Fruit fly (Drosophila melanogaster) whole organism, embryonic: ENCODE results near the gene Son.

Experiments
- Aef1 ChIP-seq: fragments of 200-800 bp; sonication (Bioruptor generic); IDR thresholded peaks from 3 replicates; pipeline ENCODE4 v1.3.6; 2022; ENCODE audit warnings: missing biosample characterization, missing genetic modification characterization
- Atf3 ChIP-seq: fragments of 200-800 bp; sonication (Bioruptor generic); optimal IDR thresholded peaks from 3 replicates; lab custom pipeline; 2016; ENCODE audit warnings: missing biosample characterization, missing genetic modification characterization
- Bdp1 ChIP-seq: fragments of 200-800 bp; sonication (Bioruptor generic); optimal IDR thresholded peaks from 3 replicates; lab custom pipeline; 2016; ENCODE audit warnings: missing biosample characterization, missing genetic modification characterization
- CG10431 ChIP-seq: fragments of 200-800 bp; sonication (Bioruptor generic); optimal IDR thresholded peaks from 3 replicates; lab custom pipeline; 2018; ENCODE audit warnings: missing biosample characterization, mild to moderate bottlenecking, missing genetic modification characterization
- CG11085 ChIP-seq: fragments of 200-800 bp; sonication (Bioruptor generic); IDR thresholded peaks from 2 replicates; pipeline ENCODE4 v1.3.6; 2022; ENCODE audit warnings: missing biosample characterization, missing genetic modification characterization
- CG12155 ChIP-seq: fragments of 200-800 bp; sonication (Bioruptor generic); optimal IDR thresholded peaks from 3 replicates; lab custom pipeline; 2016; ENCODE audit warnings: missing biosample characterization, missing genetic modification characterization
- CG1233 ChIP-seq: fragments of 200-800 bp; sonication (Bioruptor generic); optimal IDR thresholded peaks from 4 replicates; lab custom pipeline; 2018; ENCODE audit warnings: missing biosample characterization, mild to moderate bottlenecking, missing genetic modification characterization
- CG12659 ChIP-seq: fragments of 200-800 bp; sonication (Bioruptor generic); optimal IDR thresholded peaks from 3 replicates; lab custom pipeline; 2017; ENCODE audit warnings: mild to moderate bottlenecking, missing biosample characterization, missing genetic modification reagents, missing genetic modification characterization
- CG15269 ChIP-seq: fragments of 200-800 bp; sonication (Bioruptor generic); optimal IDR thresholded peaks from 2 replicates; lab custom pipeline; 2018; ENCODE audit warnings: missing biosample characterization, mild to moderate bottlenecking, missing genetic modification characterization, moderate library complexity
- CG1602 ChIP-seq: fragments of 200-800 bp; sonication (Bioruptor generic); optimal IDR thresholded peaks from 3 replicates; lab custom pipeline; 2016; ENCODE audit warnings: missing biosample characterization, missing genetic modification characterization
- CG17186 ChIP-seq: fragments of 200-800 bp; sonication (Bioruptor generic); optimal IDR thresholded peaks from 3 replicates; lab custom pipeline; 2017; ENCODE audit warnings: missing biosample characterization, missing genetic modification reagents, missing genetic modification characterization
- CG17359 ChIP-seq: fragments of 200-800 bp; sonication (Bioruptor generic); optimal IDR thresholded peaks from 3 replicates; lab custom pipeline; 2018; ENCODE audit warnings: missing biosample characterization, mild to moderate bottlenecking, missing genetic modification characterization, moderate library complexity
- CG17361 ChIP-seq: fragments of 200-800 bp; sonication (Bioruptor generic); IDR thresholded peaks from 3 replicates; pipeline ENCODE4 v1.3.6; 2022; ENCODE audit warnings: missing biosample characterization, missing genetic modification characterization
- CG18011 ChIP-seq: fragments of 200-800 bp; sonication (Bioruptor generic); optimal IDR thresholded peaks from 2 replicates; lab custom pipeline; 2017; ENCODE audit warnings: missing biosample characterization, missing genetic modification characterization, mild to moderate bottlenecking, moderate library complexity, missing genotype
- CG31388 ChIP-seq: fragments of 200-800 bp; sonication (Bioruptor generic); optimal IDR thresholded peaks from 2 replicates; lab custom pipeline; 2016; ENCODE audit warnings: missing biosample characterization, missing genetic modification characterization
- CG31441 ChIP-seq: fragments of 200-800 bp; sonication (Bioruptor generic); IDR thresholded peaks from 2 replicates; pipeline ENCODE4 v1.3.6; 2022; ENCODE audit warnings: missing biosample characterization, missing genetic modification characterization
- CG3163 ChIP-seq: fragments of 200-800 bp; sonication (Bioruptor generic); optimal IDR thresholded peaks from 3 replicates; lab custom pipeline; 2016; ENCODE audit warnings: missing biosample characterization, missing genetic modification characterization
- CG7556 ChIP-seq: fragments of 200-800 bp; sonication (Bioruptor generic); optimal IDR thresholded peaks from 2 replicates; lab custom pipeline; 2017; ENCODE audit warnings: missing biosample characterization, mild to moderate bottlenecking, missing genetic modification characterization
- CG7963 ChIP-seq: fragments of 200-800 bp; sonication (Bioruptor generic); IDR thresholded peaks from 3 replicates; pipeline ENCODE4 v1.3.6; 2022; ENCODE audit warnings: missing biosample characterization, missing genetic modification characterization; ENCODE audit not compliant: partially characterized antibody
- CG8281 ChIP-seq: fragments of 200-800 bp; sonication (Bioruptor generic); optimal IDR thresholded peaks from 2 replicates; lab custom pipeline; 2018; ENCODE audit warnings: missing biosample characterization, mild to moderate bottlenecking, missing genetic modification characterization, moderate library complexity
- CG8944 ChIP-seq: fragments of 200-800 bp; sonication (Bioruptor generic); optimal IDR thresholded peaks from 3 replicates; lab custom pipeline; 2016; ENCODE audit warnings: missing biosample characterization, missing genetic modification characterization
- CHES-1-like ChIP-seq: fragments of 200-800 bp; sonication (Bioruptor generic); optimal IDR thresholded peaks from 2 replicates; lab custom pipeline; 2016; ENCODE audit warnings: missing biosample characterization, missing genetic modification characterization
- HLHmδ ChIP-seq: fragments of 200-800 bp; sonication (Bioruptor generic); optimal IDR thresholded peaks from 2 replicates; lab custom pipeline; 2018; ENCODE audit warnings: missing biosample characterization, mild to moderate bottlenecking, missing genetic modification characterization, moderate library complexity
- Hmx ChIP-seq: fragments of 200-800 bp; sonication (Bioruptor generic); optimal IDR thresholded peaks from 2 replicates; lab custom pipeline; 2016; ENCODE audit warnings: missing biosample characterization, missing genetic modification characterization
- Hr51 ChIP-seq, 2 experiments: fragments of 200-800 bp; sonication (Bioruptor generic); optimal IDR thresholded peaks; 2 replicates in 1 of 2; 3 replicates in 1 of 2; lab custom pipeline; 2016 to 2018; ENCODE audit warnings: missing biosample characterization in 2 of 2, missing genetic modification characterization in 2 of 2, mild to moderate bottlenecking in 1 of 2, moderate library complexity in 1 of 2
- Lhr ChIP-seq: fragments of 200-800 bp; sonication (Bioruptor generic); optimal IDR thresholded peaks from 3 replicates; lab custom pipeline; 2017; ENCODE audit warnings: mild to moderate bottlenecking, missing biosample characterization, missing genetic modification reagents, missing genetic modification characterization
- Lpt ChIP-seq: fragments of >200 bp; optimal IDR thresholded peaks from 2 replicates; lab custom pipeline; 2018; ENCODE audit warnings: missing biosample characterization, missing genetic modification characterization
- MESR4 ChIP-seq: fragments of 200-800 bp; sonication (Bioruptor generic); optimal IDR thresholded peaks from 2 replicates; lab custom pipeline; 2018; ENCODE audit warnings: missing biosample characterization, mild to moderate bottlenecking, missing genetic modification characterization, moderate library complexity
- Mad ChIP-seq: fragments of 200-800 bp; sonication (Bioruptor generic); optimal IDR thresholded peaks from 2 replicates; lab custom pipeline; 2016; ENCODE audit warnings: missing biosample characterization, missing genetic modification characterization
- Med ChIP-seq: fragments of 200-800 bp; sonication (Bioruptor generic); peaks from one replicate; lab custom pipeline; 2016; ENCODE audit warnings: missing biosample characterization, missing genetic modification characterization, mild to moderate bottlenecking, inconsistent platforms, moderate library complexity
- Rfx ChIP-seq: fragments of 200-800 bp; sonication (Bioruptor generic); IDR thresholded peaks from 2 replicates; pipeline ENCODE4 v1.3.6; 2022; ENCODE audit warnings: missing biosample characterization, missing genetic modification characterization
- Sox100B ChIP-seq: fragments of 200-800 bp; sonication (Bioruptor generic); optimal IDR thresholded peaks from 3 replicates; lab custom pipeline; 2018; ENCODE audit warnings: missing biosample characterization, mild to moderate bottlenecking, missing genetic modification characterization
- Sry-β ChIP-seq: fragments of 200-800 bp; sonication (Bioruptor generic); optimal IDR thresholded peaks from 2 replicates; lab custom pipeline; 2018; ENCODE audit warnings: missing biosample characterization, mild to moderate bottlenecking, missing genetic modification characterization, moderate library complexity
- Xbp1 ChIP-seq: fragments of 200-800 bp; sonication (Bioruptor generic); optimal IDR thresholded peaks from 3 replicates; lab custom pipeline; 2016; ENCODE audit warnings: missing biosample characterization, mild to moderate bottlenecking, missing genetic modification characterization
- Xrp1 ChIP-seq: fragments of 200-800 bp; sonication (Bioruptor generic); IDR thresholded peaks from 2 replicates; pipeline ENCODE4 v1.3.6; 2022; ENCODE audit warnings: missing biosample characterization, missing genetic modification characterization
- btn ChIP-seq: fragments of 200-800 bp; sonication (Bioruptor generic); optimal IDR thresholded peaks from 2 replicates; lab custom pipeline; 2016; ENCODE audit warnings: missing biosample characterization, missing genetic modification characterization
- cato ChIP-seq: fragments of 200-800 bp; sonication (Bioruptor generic); optimal IDR thresholded peaks from 2 replicates; lab custom pipeline; 2016; ENCODE audit warnings: missing biosample characterization, missing genetic modification characterization, borderline replicate concordance
- cwo ChIP-seq: fragments of 200-800 bp; sonication (Bioruptor generic); optimal IDR thresholded peaks from 3 replicates; lab custom pipeline; 2017; ENCODE audit warnings: missing biosample characterization, missing genetic modification characterization, mild to moderate bottlenecking, moderate library complexity, missing genetic modification reagents
- dmrt11E ChIP-seq: fragments of 200-800 bp; sonication (Bioruptor generic); optimal IDR thresholded peaks from 3 replicates; lab custom pipeline; 2018; ENCODE audit warnings: missing biosample characterization, mild to moderate bottlenecking, missing genetic modification characterization, moderate library complexity
- esg ChIP-seq: fragments of 200-800 bp; sonication (Bioruptor generic); conservative IDR thresholded peaks from 2 replicates; pipeline ENCODE4 v1.3.6; 2022; ENCODE audit warnings: missing biosample characterization, missing genetic modification characterization
- fd3F ChIP-seq: fragments of 200-800 bp; sonication (Bioruptor generic); optimal IDR thresholded peaks from 2 replicates; lab custom pipeline; 2018; ENCODE audit warnings: missing biosample characterization, mild to moderate bottlenecking, missing genetic modification characterization, moderate library complexity
- gcm2 ChIP-seq: fragments of 200-800 bp; sonication (Bioruptor generic); optimal IDR thresholded peaks from 2 replicates; lab custom pipeline; 2016; ENCODE audit warnings: missing biosample characterization, missing genetic modification characterization
- hkb ChIP-seq, 2 experiments: fragments of 200-800 bp in 1 of 2; fragments of >200 bp in 1 of 2; sonication (Bioruptor generic) in 1 of 2; IDR thresholded peaks in 1 of 2; optimal IDR thresholded peaks in 1 of 2; 2 replicates each; pipeline versions ENCODE4 v1.3.6 to Lab custom; 2017 to 2022; ENCODE audit warnings: missing biosample characterization in 1 of 2, missing genetic modification characterization in 1 of 2
- sisA ChIP-seq: fragments of 200-800 bp; sonication (Bioruptor generic); IDR thresholded peaks from 2 replicates; pipeline ENCODE4 v1.3.6; 2022; ENCODE audit warnings: missing biosample characterization, missing genetic modification characterization
- sob ChIP-seq: fragments of 200-800 bp; sonication (Bioruptor generic); IDR thresholded peaks from 2 replicates; pipeline ENCODE4 v1.3.6; 2022; ENCODE audit warnings: missing biosample characterization, missing genetic modification characterization
- tin ChIP-seq: fragments of 200-800 bp; sonication (Bioruptor generic); optimal IDR thresholded peaks from 3 replicates; lab custom pipeline; 2016; ENCODE audit warnings: missing biosample characterization, missing genetic modification characterization
- tup ChIP-seq: fragments of 200-800 bp; sonication (Bioruptor generic); optimal IDR thresholded peaks from 2 replicates; lab custom pipeline; 2016; ENCODE audit warnings: missing biosample characterization, mild to moderate bottlenecking, missing genetic modification characterization, moderate library complexity
- unc-4 ChIP-seq: fragments of 200-800 bp; sonication (Bioruptor generic); IDR thresholded peaks from 2 replicates; pipeline ENCODE4 v1.3.6; 2022; ENCODE audit warnings: missing biosample characterization, missing genetic modification characterization; ENCODE audit not compliant: partially characterized antibody
- wdn ChIP-seq: fragments of 200-800 bp; sonication (Bioruptor generic); IDR thresholded peaks from 2 replicates; pipeline ENCODE4 v1.3.6; 2022; ENCODE audit warnings: missing biosample characterization, missing genetic modification characterization

Son gene

dm6 chr3R:9626880-9627401 lies 49.1 kb downstream of the Son start, which contains the start of the genes CG9427 and CG8319 (continued):
- TF ChIP-seq CG18011 (peak; percentile 33), CG3163 (peak; percentile 10), Xrp1 (peak; percentile 67; the same call in 1 of the 2 replicates), CG12155 (peak; percentile 74), CG8944 (GFP tag; lab: Kevin White, UChicago) (peak; percentile 34), btn (GFP tag; lab: Kevin White, UChicago) (no peak), tup (GFP tag; lab: Kevin White, UChicago) (no peak), fd3F (GFP tag; lab: Kevin White, UChicago) (peak; percentile 47), Xbp1 (peak; percentile 75), Mad (GFP tag; lab: Kevin White, UChicago) (peak; percentile 39), CG15269 (tag; lab: Kevin White, UChicago) (peak; percentile 62), hkb (optimal IDR thresholded peaks at IDR 0.05; lab: Kevin White, UChicago) (no peak), hkb (GFP tag; IDR thresholded peaks at IDR 0.05; lab: Robert Waterston, UW) (no peak), CG17186 (GFP tag; lab: Kevin White, UChicago) (peak; percentile 63), Atf3 (GFP tag; lab: Kevin White, UChicago) (no peak), CG7963 (GFP tag; lab: Robert Waterston, UW) (peak; percentile 70), Med (GFP tag; lab: Kevin White, UChicago) (peak; percentile 93), CG8281 (tag; lab: Kevin White, UChicago) (no peak), CG17359 (tag; lab: Kevin White, UChicago) (peak; percentile 64), CG7556 (GFP tag; lab: Kevin White, UChicago) (peak; percentile 32), wdn (GFP tag; lab: Robert Waterston, UW) (no peak), Rfx (GFP tag; lab: Robert Waterston, UW) (peak; percentile 73), gcm2 (GFP tag; lab: Kevin White, UChicago) (no peak), cwo (GFP tag; lab: Kevin White, UChicago) (peak; percentile 30), Lhr (GFP tag; lab: Kevin White, UChicago) (peak; percentile 16), CG10431 (no peak), Sox100B (GFP tag; lab: Kevin White, UChicago) (peak; percentile 30), Hr51 (GFP tag; optimal IDR thresholded peaks at IDR 0.05; lab: Kevin White, UChicago) (peak; percentile 56 to 63), dmrt11E (tag; lab: Kevin White, UChicago) (peak; percentile 56), Lpt (GFP tag; lab: Kevin White, UChicago) (no peak), Sry-β (GFP tag; lab: Kevin White, UChicago) (peak; percentile 62), CG12659 (peak; percentile 71), Bdp1 (peak; percentile 11), Hmx (GFP tag; lab: Kevin White, UChicago) (peak; percentile 59), MESR4 (peak; percentile 23), sob (GFP tag; lab: Robert Waterston, UW) (peak; percentile 76), CHES-1-like (peak; percentile 63), CG17361 (GFP tag; lab: Robert Waterston, UW) (peak; percentile 67; the same call in 2 of the 3 replicates), CG11085 (GFP tag; lab: Robert Waterston, UW) (peak; percentile 41; the same call in 1 of the 2 replicates), CG31388 (GFP tag; lab: Kevin White, UChicago) (peak; percentile 36), CG1602 (GFP tag; lab: Kevin White, UChicago) (peak; percentile 30), esg (GFP tag; lab: Robert Waterston, UW) (peak; percentile 56; the same call in 1 of the 2 replicates), unc-4 (peak; percentile 95), HLHmδ (GFP tag; lab: Kevin White, UChicago) (no peak), Aef1 (GFP tag; lab: Robert Waterston, UW) (peak; percentile 33; the same call in 1 of the 3 replicates), tin (peak; percentile 71), CG1233 (GFP tag; lab: Kevin White, UChicago) (peak; percentile 48), sisA (GFP tag; lab: Robert Waterston, UW) (peak; percentile 48; the same call in 1 of the 2 replicates), cato (GFP tag; lab: Kevin White, UChicago) (no peak), CG31441 (GFP tag; lab: Robert Waterston, UW) (peak; percentile 90)
